Worm (Caenorhabditis elegans) whole organism, dauer: ENCODE data around the gene calf-1.

Source experiments
- unc-62 ChIP-seq: sonication (generic microtip); optimal IDR thresholded peaks from 2 replicates; lab custom pipeline; 2017; ENCODE audit warnings: missing biosample characterization, missing genetic modification reagents, missing genetic modification characterization

The calf-1 gene

ce11 chrV:20445898-20446297 lies 33.0 kb downstream of the calf-1 start:
- TF ChIP-seq unc-62 = no peak
